Fruit fly (Drosophila melanogaster) whole organism, pupa: ENCODE results near the gene CG33521.

Source experiments
- CG10348 ChIP-seq: fragments of 200-800 bp; sonication (Bioruptor generic); IDR thresholded peaks from 2 replicates; pipeline ENCODE4 v1.3.6; 2022; ENCODE audit warnings: missing biosample characterization, missing genetic modification characterization
- CG12605 ChIP-seq: fragments of 200-800 bp; sonication (Bioruptor generic); IDR thresholded peaks from 2 replicates; pipeline ENCODE4 v1.3.6; 2022; ENCODE audit warnings: missing biosample characterization, missing genetic modification characterization
- CG13204 ChIP-seq: fragments of 200-800 bp; sonication (Bioruptor generic); optimal IDR thresholded peaks from 2 replicates; lab custom pipeline; 2018; ENCODE audit warnings: missing biosample characterization, mild to moderate bottlenecking, missing genetic modification characterization, moderate library complexity
- CG14655 ChIP-seq: fragments of 200-800 bp; sonication (Bioruptor generic); optimal IDR thresholded peaks from 3 replicates; lab custom pipeline; 2017; ENCODE audit warnings: mild to moderate bottlenecking, missing biosample characterization, missing genetic modification reagents, missing genetic modification characterization
- CG15710 ChIP-seq: fragments of 200-800 bp; sonication (Bioruptor generic); optimal IDR thresholded peaks from 2 replicates; lab custom pipeline; 2018; ENCODE audit warnings: missing biosample characterization, mild to moderate bottlenecking, missing genetic modification characterization, moderate library complexity
- CG17806 ChIP-seq: fragments of 200-800 bp; sonication (Bioruptor generic); optimal IDR thresholded peaks from 2 replicates; lab custom pipeline; 2018; ENCODE audit warnings: missing biosample characterization, mild to moderate bottlenecking, missing genetic modification characterization, moderate library complexity
- CG32121 ChIP-seq: fragments of 200-800 bp; sonication (Bioruptor generic); IDR thresholded peaks from 2 replicates; pipeline ENCODE4 v1.3.6; 2022; ENCODE audit warnings: missing biosample characterization, missing genetic modification characterization
- CG34367 ChIP-seq: fragments of 200-800 bp; sonication (Bioruptor generic); optimal IDR thresholded peaks from 2 replicates; lab custom pipeline; 2018; ENCODE audit warnings: missing biosample characterization, mild to moderate bottlenecking, missing genetic modification characterization
- CG4496 ChIP-seq: fragments of 200-800 bp; sonication (Bioruptor generic); IDR thresholded peaks from 3 replicates; pipeline ENCODE4 v1.3.6; 2022; ENCODE audit warnings: missing biosample characterization, missing genetic modification characterization
- CG8159 ChIP-seq: fragments of 200-800 bp; sonication (Bioruptor generic); optimal IDR thresholded peaks from 3 replicates; lab custom pipeline; 2018; ENCODE audit warnings: missing biosample characterization, mild to moderate bottlenecking, missing genetic modification characterization, moderate library complexity
- CG8301 ChIP-seq: fragments of 200-800 bp; sonication (Bioruptor generic); optimal IDR thresholded peaks from 2 replicates; lab custom pipeline; 2018; ENCODE audit warnings: missing biosample characterization, mild to moderate bottlenecking, missing genetic modification characterization
- CG9948 ChIP-seq: fragments of 200-800 bp; sonication (Bioruptor generic); optimal IDR thresholded peaks from 2 replicates; lab custom pipeline; 2018; ENCODE audit warnings: missing biosample characterization, mild to moderate bottlenecking, missing genetic modification characterization, moderate library complexity
- D1 ChIP-seq: fragments of 200-800 bp; sonication (Bioruptor generic); optimal IDR thresholded peaks from 2 replicates; lab custom pipeline; 2018; ENCODE audit warnings: missing biosample characterization, mild to moderate bottlenecking, missing genetic modification characterization, moderate library complexity
- EcR ChIP-seq: fragments of 200-800 bp; sonication (Bioruptor generic); optimal IDR thresholded peaks from 3 replicates; lab custom pipeline; 2019; ENCODE audit warnings: missing biosample characterization, missing genetic modification characterization, mild to moderate bottlenecking, moderate library complexity, missing genetic modification reagents
- Ets98B ChIP-seq: fragments of 200-800 bp; sonication (Bioruptor generic); IDR thresholded peaks from 2 replicates; pipeline ENCODE4 v1.3.6; 2022; ENCODE audit warnings: missing biosample characterization, missing genetic modification characterization
- Pif1A ChIP-seq: fragments of 200-800 bp; sonication (Bioruptor generic); optimal IDR thresholded peaks from 3 replicates; lab custom pipeline; 2016; ENCODE audit warnings: missing biosample characterization, missing genetic modification characterization
- Pif1B ChIP-seq: fragments of 200-800 bp; sonication (Bioruptor generic); optimal IDR thresholded peaks from 3 replicates; lab custom pipeline; 2016; ENCODE audit warnings: missing biosample characterization, missing genetic modification characterization
- Snoo ChIP-seq: fragments of 200-800 bp; sonication (Bioruptor generic); optimal IDR thresholded peaks from 3 replicates; lab custom pipeline; 2017; ENCODE audit warnings: missing biosample characterization, mild to moderate bottlenecking, missing genetic modification characterization, inconsistent platforms
- fd96Ca ChIP-seq: fragments of 200-800 bp; sonication (Bioruptor generic); IDR thresholded peaks from 3 replicates; pipeline ENCODE4 v1.3.6; 2022; ENCODE audit warnings: missing biosample characterization, missing genetic modification characterization
- gl ChIP-seq: fragments of 200-800 bp; sonication (Bioruptor generic); optimal IDR thresholded peaks from 2 replicates; lab custom pipeline; 2018; ENCODE audit warnings: missing biosample characterization, mild to moderate bottlenecking, missing genetic modification characterization
- rn ChIP-seq: fragments of 200-800 bp; sonication (Bioruptor generic); IDR thresholded peaks from 2 replicates; pipeline ENCODE4 v1.3.6; 2022; ENCODE audit warnings: missing biosample characterization, missing genetic modification characterization

Gene CG33521

DNA sequence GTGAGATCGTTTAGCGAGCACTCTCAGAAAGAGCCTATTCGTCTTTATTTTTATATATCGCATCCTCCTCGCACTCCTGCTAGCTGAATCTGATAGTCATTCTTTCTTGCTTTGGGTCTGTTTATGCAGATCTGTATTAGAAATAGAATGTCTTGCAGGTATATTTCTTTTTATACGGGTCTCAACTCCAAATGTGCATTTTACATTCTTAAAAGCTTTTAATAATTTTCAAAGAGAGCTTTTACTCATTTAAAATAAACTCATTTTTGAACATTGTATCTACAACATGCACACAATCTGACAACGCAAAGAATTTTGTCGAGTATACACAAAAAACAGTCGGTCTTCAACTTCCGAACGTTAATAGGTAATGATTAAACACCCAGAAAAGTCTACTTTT is at the start of gene CG33521:
Gene CG33521, plus strand, starts transcription at position 301 of the 400 bp plus-strand sequence.
- TF ChIP-seq D1 (no peak), CG32121 (GFP tag; lab: Robert Waterston, UW) (no peak), rn (no peak), CG15710 (no peak), EcR (GFP tag; lab: Kevin White, UChicago) (no peak), Pif1A (no peak), CG17806 (tag; lab: Kevin White, UChicago) (no peak), Pif1B (GFP tag; lab: Kevin White, UChicago) (no peak), CG13204 (no peak), CG4496 (GFP tag; lab: Robert Waterston, UW) (no peak), CG9948 (tag; lab: Kevin White, UChicago) (no peak), fd96Ca (no peak), gl (tag; lab: Kevin White, UChicago) (no peak), Ets98B (GFP tag; lab: Robert Waterston, UW) (no peak), CG8159 (tag; lab: Kevin White, UChicago) (no peak), Snoo (tag; lab: Kevin White, UChicago) (no peak)

DNA sequence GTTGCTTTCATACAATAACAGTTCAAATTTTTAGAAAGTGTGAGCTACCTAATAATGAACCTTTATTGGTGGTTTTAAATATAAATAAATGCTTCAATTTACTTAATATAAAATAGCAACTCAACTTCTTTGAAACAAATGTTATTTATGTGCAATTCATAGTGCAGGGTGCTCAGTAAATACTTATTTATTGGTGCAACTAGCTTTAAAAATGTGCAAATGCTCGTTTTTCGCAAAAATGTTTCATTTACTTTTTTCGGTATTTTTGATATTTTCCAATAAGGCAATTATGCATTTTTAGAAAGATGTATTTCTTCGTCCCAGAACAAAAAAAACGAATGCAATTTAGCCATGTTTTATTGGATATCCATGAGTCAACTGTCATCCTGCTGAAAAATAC is 40.9 kb upstream of the CG33521 start:
- TF ChIP-seq CG32121 (GFP tag; lab: Robert Waterston, UW) (no peak), CG13204 (no peak)

DNA sequence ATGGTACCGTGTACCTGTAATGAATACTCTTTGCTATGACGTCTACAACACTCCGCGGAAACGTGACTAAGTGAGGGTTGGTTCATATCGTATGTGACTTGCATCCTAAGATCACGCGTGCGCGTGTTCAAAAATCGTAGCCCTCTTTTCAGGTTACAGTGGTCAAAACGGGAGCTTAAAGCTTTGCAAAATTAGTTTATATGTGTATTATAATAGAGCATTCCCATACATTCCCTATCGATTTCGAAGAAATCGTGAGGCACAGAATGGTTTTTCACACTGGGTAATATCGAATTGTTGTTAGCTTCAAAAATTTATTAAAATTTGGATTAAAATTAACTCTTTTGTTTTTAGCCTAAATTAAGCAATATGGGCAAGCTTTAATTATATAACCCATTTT is 39.1 kb upstream of the CG33521 start:
- TF ChIP-seq CG17806 (tag; lab: Kevin White, UChicago) (no peak), CG10348 (GFP tag; lab: Robert Waterston, UW) (no peak), Snoo (tag; lab: Kevin White, UChicago) (peak; percentile 9), Pif1B (GFP tag; lab: Kevin White, UChicago) (no peak)

DNA sequence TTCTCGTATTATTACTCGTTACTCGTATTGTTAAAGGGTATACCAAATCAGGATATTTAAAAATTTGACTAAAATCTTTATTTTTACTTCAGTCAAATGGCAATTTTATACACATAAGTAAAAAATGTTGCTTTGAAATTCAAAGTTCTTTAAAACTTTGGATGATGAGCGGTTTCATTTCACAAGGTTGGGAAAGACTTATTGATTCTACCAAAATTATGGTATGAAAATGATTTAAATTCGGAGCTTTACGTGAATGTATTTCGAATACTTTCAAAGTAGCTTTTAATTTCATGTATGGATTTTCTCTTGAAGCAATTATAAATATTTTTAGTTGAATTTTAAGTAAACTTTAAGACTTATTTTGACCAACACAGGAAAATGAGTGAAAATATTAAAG is 38.4 kb upstream of the CG33521 start, which contains the start of gene Kif3C:
Gene Kif3C, plus strand, starts transcription at position 301 of the 400 bp plus-strand sequence.
- TF ChIP-seq CG10348 (GFP tag; lab: Robert Waterston, UW) (no peak), gl (tag; lab: Kevin White, UChicago) (no peak)

DNA sequence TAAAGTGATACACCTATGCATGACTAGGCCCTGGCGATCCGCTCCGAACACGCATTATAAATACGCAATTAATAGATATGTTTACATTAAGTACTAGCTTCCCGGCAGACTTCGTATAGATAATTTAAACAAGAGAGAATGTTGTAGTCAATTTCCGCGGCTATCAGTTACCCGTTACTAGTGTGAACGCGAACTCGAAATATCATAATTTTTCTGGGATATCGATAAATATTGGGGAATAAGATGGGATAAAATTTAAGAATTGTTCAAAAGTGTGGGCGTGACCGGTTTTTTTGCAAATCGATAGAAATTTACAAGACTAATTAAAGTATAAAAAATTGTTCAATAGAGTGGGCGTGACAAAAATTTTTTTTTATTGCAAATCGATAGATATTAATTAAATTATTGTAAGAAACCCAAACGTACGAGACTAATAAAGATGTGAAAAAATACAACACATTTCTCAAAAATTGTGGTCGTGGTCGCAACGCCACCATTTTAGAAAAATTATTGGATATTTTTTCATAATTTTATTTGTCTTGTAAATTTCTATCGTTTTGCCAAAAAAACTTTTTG is 37.5 kb upstream of the CG33521 start:
- TF ChIP-seq CG13204 = no peak
- TF ChIP-seq fd96Ca = no peak
- no peak for TF ChIP-seq gl (tag; lab: Kevin White, UChicago)
- no peak for TF ChIP-seq CG9948 (tag; lab: Kevin White, UChicago)
- TF ChIP-seq Pif1A = no peak
- no peak for TF ChIP-seq CG10348 (GFP tag; lab: Robert Waterston, UW)
- no peak for TF ChIP-seq CG14655 (GFP tag; lab: Kevin White, UChicago)
- no peak for TF ChIP-seq CG17806 (tag; lab: Kevin White, UChicago)
- TF ChIP-seq Ets98B (GFP tag; lab: Robert Waterston, UW) = no peak
- no peak for TF ChIP-seq Pif1B (GFP tag; lab: Kevin White, UChicago)
- no peak for TF ChIP-seq CG12605 (GFP tag; lab: Robert Waterston, UW)
- no peak for TF ChIP-seq CG8159 (tag; lab: Kevin White, UChicago)

DNA sequence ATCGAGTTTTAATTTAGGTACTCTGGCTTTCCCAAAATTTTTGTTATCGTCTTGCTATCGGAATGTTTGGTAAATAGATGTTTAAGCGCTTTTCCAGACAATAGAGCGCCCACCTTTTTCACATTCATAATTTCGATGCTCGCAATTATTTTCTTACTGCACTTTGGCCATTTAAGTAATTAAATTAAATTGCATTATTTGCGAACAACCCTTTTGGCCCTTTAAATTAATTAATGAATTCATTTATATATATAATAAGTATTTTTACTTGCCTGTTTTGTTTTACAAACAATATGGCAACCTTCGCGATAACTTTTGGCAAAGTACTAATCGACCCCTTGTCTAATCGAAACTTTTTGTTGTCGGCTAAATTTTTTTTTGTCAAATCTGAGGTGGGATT is 29.3 kb upstream of the CG33521 start:
- no peak for TF ChIP-seq rn
- no peak for TF ChIP-seq CG10348 (GFP tag; lab: Robert Waterston, UW)
- no peak for TF ChIP-seq CG4496 (GFP tag; lab: Robert Waterston, UW)
- no peak for TF ChIP-seq fd96Ca
- TF ChIP-seq gl (tag; lab: Kevin White, UChicago) = no peak
- TF ChIP-seq CG8159 (tag; lab: Kevin White, UChicago) = no peak
- TF ChIP-seq, all 21 proteins: peak for 0

DNA sequence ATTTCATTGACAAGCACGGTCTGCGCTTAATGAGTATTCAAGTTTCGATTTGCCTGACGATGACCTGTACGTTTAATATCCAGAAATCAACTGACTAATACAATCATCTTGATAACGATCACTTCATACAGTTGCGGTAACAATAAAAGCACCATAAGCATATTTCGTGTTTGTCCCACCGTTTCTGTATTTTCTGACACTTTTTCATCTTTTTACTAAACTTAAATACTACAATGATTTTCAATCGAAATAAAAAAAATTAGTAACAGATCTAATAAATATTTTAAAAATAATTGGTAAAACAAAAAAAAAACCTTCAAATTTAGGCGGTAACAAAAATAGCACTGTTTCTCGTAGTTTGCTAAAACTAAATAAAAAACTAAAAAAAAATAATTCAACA is 23.5 kb upstream of the CG33521 start, which contains the start of gene CG32017:
Gene CG32017, minus strand, starts transcription at position 101 of the 400 bp plus-strand sequence.
- TF ChIP-seq CG8159 (tag; lab: Kevin White, UChicago) (no peak), CG9948 (tag; lab: Kevin White, UChicago) (no peak), CG10348 (GFP tag; lab: Robert Waterston, UW) (no peak), CG14655 (GFP tag; lab: Kevin White, UChicago) (no peak), CG15710 (no peak), D1 (no peak), fd96Ca (no peak), CG17806 (tag; lab: Kevin White, UChicago) (no peak), Pif1A (no peak), Pif1B (GFP tag; lab: Kevin White, UChicago) (no peak), gl (tag; lab: Kevin White, UChicago) (no peak), CG8301 (tag; lab: Kevin White, UChicago) (no peak), rn (no peak), CG4496 (GFP tag; lab: Robert Waterston, UW) (no peak), CG32121 (GFP tag; lab: Robert Waterston, UW) (no peak), CG34367 (no peak), Snoo (tag; lab: Kevin White, UChicago) (no peak), CG12605 (GFP tag; lab: Robert Waterston, UW) (no peak), CG13204 (no peak)
